Worm (Caenorhabditis elegans) whole organism, young adult: Measurements from ENCODE around the gene K04C2.8.

ENCODE experiments used
- B0261.1 ChIP-seq: sonication (generic microtip); optimal IDR thresholded peaks from 2 replicates; lab custom pipeline; 2016; ENCODE audit warnings: mild to moderate bottlenecking, missing genetic modification characterization, moderate library complexity, missing compliant biosample characterization
- B0336.3 ChIP-seq: fragments of 200-800 bp; sonication (Bioruptor generic); IDR thresholded peaks from 2 replicates; pipeline ENCODE4 v1.3.6; 2022; ENCODE audit warnings: missing genetic modification characterization, missing compliant biosample characterization
- F39B2.1 ChIP-seq: fragments of 200-800 bp; sonication (Bioruptor generic); IDR thresholded peaks from 2 replicates; pipeline ENCODE4 v1.3.6; 2022; ENCODE audit warnings: missing genetic modification reagents, missing genetic modification characterization, missing compliant biosample characterization
- K11D2.4 ChIP-seq: fragments of 200-800 bp; sonication (Bioruptor generic); IDR thresholded peaks from 2 replicates; pipeline ENCODE4 v1.3.6; 2022; ENCODE audit warnings: missing genetic modification reagents, missing genetic modification characterization, missing compliant biosample characterization
- T26A5.8 ChIP-seq: sonication (generic microtip); optimal IDR thresholded peaks from 2 replicates; lab custom pipeline; 2016; ENCODE audit warnings: missing genetic modification characterization, missing compliant biosample characterization
- akir-1 ChIP-seq: fragments of 200-800 bp; sonication (Bioruptor generic); optimal IDR thresholded peaks from 2 replicates; lab custom pipeline; 2018; ENCODE audit warnings: mild to moderate bottlenecking, missing genetic modification characterization, moderate library complexity, missing compliant biosample characterization
- aptf-2 ChIP-seq: fragments of 200-800 bp; sonication (Bioruptor generic); conservative IDR thresholded peaks from 2 replicates; pipeline ENCODE4 v1.3.6; 2022; ENCODE audit warnings: missing genetic modification reagents, missing genetic modification characterization, missing compliant biosample characterization
- aptf-3 ChIP-seq: fragments of 200-800 bp; sonication (Bioruptor generic); IDR thresholded peaks from 2 replicates; pipeline ENCODE4 v1.3.6; 2022; ENCODE audit warnings: missing genetic modification characterization, missing compliant biosample characterization
- bed-1 ChIP-seq: fragments of 200-800 bp; sonication (Bioruptor generic); IDR thresholded peaks from 2 replicates; pipeline ENCODE4 v1.3.6; 2022; ENCODE audit warnings: missing genetic modification reagents, missing genetic modification characterization, missing compliant biosample characterization
- cebp-2 ChIP-seq: fragments of 200-800 bp; sonication (Bioruptor generic); IDR thresholded peaks from 2 replicates; pipeline ENCODE4 v1.3.6; 2022; ENCODE audit warnings: missing genetic modification characterization, missing compliant biosample characterization
- ceh-100 ChIP-seq: fragments of 200-800 bp; sonication (Bioruptor generic); IDR thresholded peaks from 2 replicates; pipeline ENCODE4 v1.3.6; 2022; ENCODE audit warnings: missing genetic modification reagents, missing genetic modification characterization, missing compliant biosample characterization
- ceh-27 ChIP-seq: fragments of 200-800 bp; sonication (Bioruptor generic); optimal IDR thresholded peaks from 2 replicates; lab custom pipeline; 2018; ENCODE audit warnings: mild to moderate bottlenecking, missing genetic modification characterization, moderate library complexity, missing compliant biosample characterization
- ceh-40 ChIP-seq: fragments of 200-800 bp; sonication (Bioruptor generic); IDR thresholded peaks from 2 replicates; pipeline ENCODE4 v1.3.6; 2022; ENCODE audit warnings: missing genetic modification characterization, missing compliant biosample characterization
- ceh-79 ChIP-seq: sonication (generic microtip); optimal IDR thresholded peaks from 2 replicates; lab custom pipeline; 2017; ENCODE audit warnings: mild to moderate bottlenecking, missing genetic modification characterization, missing compliant biosample characterization
- ceh-91 ChIP-seq: fragments of 200-800 bp; sonication (Bioruptor generic); IDR thresholded peaks from 2 replicates; pipeline ENCODE4 v1.3.6; 2022; ENCODE audit warnings: missing genetic modification reagents, missing genetic modification characterization, missing compliant biosample characterization
- die-1 ChIP-seq: sonication (generic microtip); optimal IDR thresholded peaks from 2 replicates; lab custom pipeline; 2016; ENCODE audit warnings: missing genotype, mild to moderate bottlenecking, missing genetic modification characterization, missing compliant biosample characterization
- dpl-1 ChIP-seq: fragments of 150-350 bp; optimal IDR thresholded peaks from 2 replicates; lab custom pipeline; 2014; ENCODE audit warnings: missing biosample characterization, missing genetic modification reagents, missing genetic modification characterization
- efl-1 ChIP-seq: fragments of 150-350 bp; optimal IDR thresholded peaks from 2 replicates; lab custom pipeline; 2014; ENCODE audit warnings: missing biosample characterization, missing genetic modification reagents, missing genetic modification characterization
- egl-18 ChIP-seq: fragments of 200-800 bp; sonication (Bioruptor generic); IDR thresholded peaks from 2 replicates; pipeline ENCODE4 v1.3.6; 2022; ENCODE audit warnings: missing genetic modification reagents, missing genetic modification characterization, missing compliant biosample characterization
- egl-44 ChIP-seq: fragments of 200-800 bp; sonication (Bioruptor generic); IDR thresholded peaks from 2 replicates; pipeline ENCODE4 v1.3.6; 2022; ENCODE audit warnings: missing genetic modification reagents, missing genetic modification characterization, missing compliant biosample characterization
- egrh-3 ChIP-seq: fragments of 200-800 bp; sonication (Bioruptor generic); IDR thresholded peaks from 2 replicates; pipeline ENCODE4 v1.3.6; 2022; ENCODE audit warnings: missing genetic modification reagents, missing genetic modification characterization, missing compliant biosample characterization
- fkh-3 ChIP-seq: sonication (generic microtip); optimal IDR thresholded peaks from 2 replicates; lab custom pipeline; 2016; ENCODE audit warnings: mild to moderate bottlenecking, missing genetic modification characterization, missing compliant biosample characterization
- lag-1 ChIP-seq: fragments of 200-800 bp; sonication (Bioruptor generic); IDR thresholded peaks from 2 replicates; pipeline ENCODE4 v1.3.6; 2022; ENCODE audit warnings: missing genetic modification reagents, missing genetic modification characterization, missing compliant biosample characterization
- let-607 ChIP-seq, 2 experiments: fragments of 200-800 bp in 1 of 2; sonication (Bioruptor generic) in 1 of 2; sonication (generic microtip) in 1 of 2; optimal IDR thresholded peaks; 2 replicates each; lab custom pipeline; 2016 to 2018; ENCODE audit warnings: mild to moderate bottlenecking in 2 of 2, missing compliant biosample characterization in 2 of 2, missing genetic modification characterization in 2 of 2, moderate library complexity in 2 of 2, missing genotype in 1 of 2
- lin-35 ChIP-seq, 3 experiments: fragments of 150-350 bp in 2 of 3; sonication (generic microtip) in 1 of 3; optimal IDR thresholded peaks; 2 replicates each; lab custom pipeline; 2014 to 2018; ENCODE audit warnings: missing biosample characterization in 3 of 3, missing genetic modification characterization in 3 of 3, missing genetic modification reagents in 3 of 3
- lin-54 ChIP-seq: fragments of 200-800 bp; sonication (Bioruptor generic); optimal IDR thresholded peaks from 2 replicates; lab custom pipeline; 2018; ENCODE audit warnings: mild to moderate bottlenecking, missing genetic modification characterization, missing compliant biosample characterization
- lir-1 ChIP-seq: fragments of 200-800 bp; sonication (Bioruptor generic); conservative IDR thresholded peaks from 2 replicates; pipeline ENCODE4 v1.3.6; 2022; ENCODE audit warnings: missing genetic modification reagents, missing genetic modification characterization, missing compliant biosample characterization
- madf-3 ChIP-seq: fragments of 200-800 bp; sonication (Bioruptor generic); IDR thresholded peaks from 2 replicates; pipeline ENCODE4 v1.3.6; 2022; ENCODE audit warnings: missing genetic modification reagents, missing genetic modification characterization, missing compliant biosample characterization
- mcd-1 ChIP-seq: fragments of 200-800 bp; sonication (Bioruptor generic); IDR thresholded peaks from 2 replicates; pipeline ENCODE4 v1.3.6; 2022; ENCODE audit warnings: missing genetic modification reagents, missing genetic modification characterization, missing compliant biosample characterization
- mes-4 ChIP-seq: sonication (generic microtip); optimal IDR thresholded peaks from 2 replicates; lab custom pipeline; 2016; ENCODE audit warnings: missing genotype, missing genetic modification characterization, missing compliant biosample characterization
- nhr-27 ChIP-seq: fragments of 200-800 bp; sonication (Bioruptor generic); optimal IDR thresholded peaks from 2 replicates; lab custom pipeline; 2018; ENCODE audit warnings: mild to moderate bottlenecking, missing genetic modification characterization, moderate library complexity, missing compliant biosample characterization
- nhr-80 ChIP-seq: sonication (generic microtip); optimal IDR thresholded peaks from 2 replicates; lab custom pipeline; 2016; ENCODE audit warnings: missing genetic modification characterization, missing compliant biosample characterization
- pha-4 ChIP-seq: fragments of 150-350 bp; sonication (generic microtip); optimal IDR thresholded peaks from 2 replicates; lab custom pipeline; 2014; ENCODE audit warnings: missing biosample characterization, missing genetic modification reagents, missing genetic modification characterization
- repo-1 ChIP-seq: sonication (generic microtip); optimal IDR thresholded peaks from 2 replicates; lab custom pipeline; 2017; ENCODE audit warnings: mild to moderate bottlenecking, missing genetic modification characterization, missing compliant biosample characterization
- rpc-1 ChIP-seq, 2 experiments: fragments of 150-350 bp in 1 of 2; sonication (generic microtip) in 1 of 2; optimal IDR thresholded peaks; 2 replicates each; lab custom pipeline; 2014 to 2018; ENCODE audit warnings: missing biosample characterization in 1 of 2, missing genetic modification characterization in 1 of 2, missing genetic modification reagents in 1 of 2, missing genotype in 1 of 2
- sdz-38 ChIP-seq: sonication (generic microtip); optimal IDR thresholded peaks from 2 replicates; lab custom pipeline; 2016; ENCODE audit warnings: missing genotype, missing genetic modification characterization, missing compliant biosample characterization
- sea-2 ChIP-seq: fragments of 200-800 bp; sonication (Bioruptor generic); IDR thresholded peaks from 2 replicates; pipeline ENCODE4 v1.3.6; 2022; ENCODE audit warnings: missing genetic modification characterization, missing compliant biosample characterization
- snpc-1.1 ChIP-seq: sonication (generic microtip); optimal IDR thresholded peaks from 2 replicates; lab custom pipeline; 2017; ENCODE audit warnings: missing genetic modification characterization, mild to moderate bottlenecking, missing compliant biosample characterization, antibody characterized with exemption, moderate library complexity, missing genotype, missing genetic modification reagents; ENCODE audit not compliant: insufficient read depth
- snpc-4 ChIP-seq, 5 experiments: fragments of 150-350 bp in 1 of 5; sonication (generic microtip) in 4 of 5; optimal IDR thresholded peaks; 2 replicates each; lab custom pipeline; 2014 to 2018; ENCODE audit warnings: missing genetic modification characterization in 5 of 5, missing biosample characterization in 3 of 5, antibody characterized with exemption in 2 of 5, mild to moderate bottlenecking in 2 of 5, missing compliant biosample characterization in 2 of 5, missing genotype in 2 of 5, moderate library complexity in 2 of 5, missing genetic modification reagents in 1 of 5
- tbp1 ChIP-seq: fragments of 200-800 bp; sonication (Bioruptor generic); optimal IDR thresholded peaks from 2 replicates; lab custom pipeline; 2018; ENCODE audit warnings: mild to moderate bottlenecking, missing genetic modification characterization, missing compliant biosample characterization
- tbx-9 ChIP-seq: sonication (generic microtip); optimal IDR thresholded peaks from 2 replicates; lab custom pipeline; 2016; ENCODE audit warnings: borderline replicate concordance, missing genetic modification characterization, inconsistent platforms, missing compliant biosample characterization
- tlf-1 ChIP-seq: fragments of 200-800 bp; sonication (Bioruptor generic); optimal IDR thresholded peaks from 2 replicates; lab custom pipeline; 2018; ENCODE audit warnings: mild to moderate bottlenecking, missing genetic modification characterization, missing compliant biosample characterization
- unc-130 ChIP-seq: sonication (generic microtip); optimal IDR thresholded peaks from 2 replicates; lab custom pipeline; 2016; ENCODE audit warnings: missing genetic modification reagents, missing genetic modification characterization, missing compliant biosample characterization
- ztf-25 ChIP-seq: fragments of 200-800 bp; sonication (Bioruptor generic); IDR thresholded peaks from 2 replicates; pipeline ENCODE4 v1.3.6; 2022; ENCODE audit warnings: missing genetic modification reagents, missing genetic modification characterization, missing compliant biosample characterization
- ztf-3 ChIP-seq: fragments of 200-800 bp; sonication (Bioruptor generic); optimal IDR thresholded peaks from 2 replicates; lab custom pipeline; 2018; ENCODE audit warnings: mild to moderate bottlenecking, missing genetic modification characterization, missing compliant biosample characterization

The K04C2.8 gene

ce11 chrIII:6885889-6886288, 15.8 kb downstream of the K04C2.8 start (continued):
- TF ChIP-seq bed-1 (GFP tag; lab: Robert Waterston, UW) (no peak), repo-1 (tag; lab: Kevin White, UChicago) (no peak), ztf-25 (GFP tag; lab: Robert Waterston, UW) (no peak)

ce11 chrIII:6887574-6887973, 17.5 kb downstream of the K04C2.8 start:
- peak; percentile 95 for TF ChIP-seq B0261.1 (tag; lab: Kevin White, UChicago)
- TF ChIP-seq tlf-1 (GFP tag; lab: Kevin White, UChicago): peak; percentile 46
- peak; percentile 77; the same call in 1 of the 2 replicates for TF ChIP-seq madf-3 (GFP tag; lab: Robert Waterston, UW)
- TF ChIP-seq mes-4: peak; percentile 62
- TF ChIP-seq lin-54 (GFP tag; lab: Kevin White, UChicago): no peak
- peak; percentile 38; the same call in 1 of the 2 replicates for TF ChIP-seq lir-1 (GFP tag; lab: Robert Waterston, UW)
- TF ChIP-seq pha-4: no peak
- TF ChIP-seq rpc-1 (optimal IDR thresholded peaks at IDR 0.05; lab: Kevin White, UChicago): peak; percentile 86
- peak; percentile 93 for TF ChIP-seq rpc-1 (tag; optimal IDR thresholded peaks at IDR 0.05; lab: Kevin White, UChicago)
- 0 out of 2 replicates have a peak, but pooled peaks have one; percentile 30 for TF ChIP-seq aptf-2 (GFP tag; lab: Robert Waterston, UW)
- peak; percentile 30 for TF ChIP-seq efl-1 (GFP tag; lab: Kevin White, UChicago)
- no peak for TF ChIP-seq sdz-38 (tag; lab: Kevin White, UChicago)
- TF ChIP-seq die-1 (tag; lab: Kevin White, UChicago): peak; percentile 93
- TF ChIP-seq K11D2.4 (GFP tag; lab: Robert Waterston, UW): no peak; the same call in 1 of the 2 replicates
- 0 out of 2 replicates have a peak, but pooled peaks have one; percentile 56 for TF ChIP-seq ceh-100 (GFP tag; lab: Robert Waterston, UW)
- no peak for TF ChIP-seq F39B2.1
- peak; percentile 70; the same call in 1 of the 2 replicates for TF ChIP-seq egl-44 (GFP tag; lab: Robert Waterston, UW)
- peak; percentile 99 for TF ChIP-seq tbp1
- TF ChIP-seq aptf-3: no peak
- TF ChIP-seq lin-35 (GFP tag; optimal IDR thresholded peaks at IDR 0.05; lab: Kevin White, UChicago): peak in 1 of 3 experiments; percentile 60
- peak; percentile 8 for TF ChIP-seq nhr-80 (tag; lab: Kevin White, UChicago)
- peak; percentile 61 for TF ChIP-seq snpc-4 (GFP tag; optimal IDR thresholded peaks at IDR 0.05; lab: Kevin White, UChicago)
- peak in 1 of 4 experiments; percentile 54 for TF ChIP-seq snpc-4 (tag; optimal IDR thresholded peaks at IDR 0.05; lab: Kevin White, UChicago)
- TF ChIP-seq mcd-1 (GFP tag; lab: Robert Waterston, UW): no peak; the same call in 1 of the 2 replicates
- TF ChIP-seq dpl-1 (GFP tag; lab: Kevin White, UChicago): no peak
- no peak for TF ChIP-seq T26A5.8 (tag; lab: Kevin White, UChicago)
- peak; percentile 75 for TF ChIP-seq unc-130
- TF ChIP-seq fkh-3 (tag; lab: Kevin White, UChicago): peak; percentile 51
- TF ChIP-seq let-607 (tag; optimal IDR thresholded peaks at IDR 0.05; lab: Kevin White, UChicago): peak; percentile 6 to 38
- TF ChIP-seq egrh-3 (GFP tag; lab: Robert Waterston, UW): peak; percentile 32; the same call in 1 of the 2 replicates
- peak; percentile 40 for TF ChIP-seq nhr-27 (tag; lab: Kevin White, UChicago)
- TF ChIP-seq egl-18 (GFP tag; lab: Robert Waterston, UW): no peak
- no peak for TF ChIP-seq ztf-3 (GFP tag; lab: Kevin White, UChicago)
- TF ChIP-seq B0336.3 (GFP tag; lab: Robert Waterston, UW): no peak
- TF ChIP-seq ceh-27: no peak
- TF ChIP-seq cebp-2: no peak
- TF ChIP-seq lag-1 (GFP tag; lab: Robert Waterston, UW): 0 out of 2 replicates have a peak, but pooled peaks have one; percentile 62
- TF ChIP-seq sea-2 (GFP tag; lab: Robert Waterston, UW): no peak
- TF ChIP-seq snpc-1.1 (tag; lab: Kevin White, UChicago): peak; percentile 40
- TF ChIP-seq ceh-40 (GFP tag; lab: Robert Waterston, UW): 0 out of 2 replicates have a peak, but pooled peaks have one; percentile 62
- TF ChIP-seq akir-1 (GFP tag; lab: Kevin White, UChicago): peak; percentile 6
- TF ChIP-seq tbx-9: no peak
- TF ChIP-seq ceh-79 (tag; lab: Kevin White, UChicago): no peak
- no peak for TF ChIP-seq ceh-91 (GFP tag; lab: Robert Waterston, UW)
